Worm (Caenorhabditis elegans) whole organism, L2 larva: ENCODE results near the gene serp-1.2.

Source experiments
- C34F6.9 ChIP-seq: fragments of 150-350 bp; optimal IDR thresholded peaks from 2 replicates; lab custom pipeline; 2014; ENCODE audit warnings: missing biosample characterization, missing genetic modification characterization
- F13H6.1 ChIP-seq: sonication (generic microtip); optimal IDR thresholded peaks from 2 replicates; lab custom pipeline; 2016; ENCODE audit warnings: missing genetic modification characterization, missing compliant biosample characterization
- R02D3.7 ChIP-seq: fragments of 150-350 bp; optimal IDR thresholded peaks from 2 replicates; lab custom pipeline; 2014; ENCODE audit warnings: missing biosample characterization, missing genetic modification characterization
- ZK546.5 ChIP-seq: sonication (generic microtip); optimal IDR thresholded peaks from 2 replicates; lab custom pipeline; 2017; ENCODE audit warnings: missing biosample characterization, missing genetic modification characterization
- alr-1 ChIP-seq: fragments of 150-350 bp; optimal IDR thresholded peaks from 2 replicates; lab custom pipeline; 2014; ENCODE audit warnings: missing biosample characterization, missing genetic modification characterization
- aly-2 ChIP-seq: fragments of 150-350 bp; optimal IDR thresholded peaks from 2 replicates; lab custom pipeline; 2014; ENCODE audit warnings: missing biosample characterization, missing genetic modification characterization
- ama-1 ChIP-seq: fragments of 150-350 bp; optimal IDR thresholded peaks from 2 replicates; lab custom pipeline; 2018; ENCODE audit warnings: inconsistent platforms
- blmp-1 ChIP-seq: sonication (generic microtip); optimal IDR thresholded peaks from 2 replicates; lab custom pipeline; 2017; ENCODE audit warnings: missing genetic modification characterization, mild to moderate bottlenecking, missing compliant biosample characterization, antibody characterized with exemption, moderate library complexity; ENCODE audit not compliant: insufficient read depth
- ceh-82 ChIP-seq: fragments of 150-350 bp; optimal IDR thresholded peaks from 2 replicates; lab custom pipeline; 2014; ENCODE audit warnings: missing biosample characterization, missing genetic modification characterization
- elt-1 ChIP-seq: fragments of 150-350 bp; optimal IDR thresholded peaks from 2 replicates; lab custom pipeline; 2014; ENCODE audit warnings: missing biosample characterization, missing genetic modification characterization
- elt-3 ChIP-seq: sonication (generic microtip); optimal IDR thresholded peaks from 2 replicates; lab custom pipeline; 2017; ENCODE audit warnings: missing biosample characterization, missing genetic modification characterization
- gmeb-1 ChIP-seq: fragments of 150-350 bp; optimal IDR thresholded peaks from 2 replicates; lab custom pipeline; 2014; ENCODE audit warnings: missing biosample characterization, missing genetic modification characterization
- lin-13 ChIP-seq: fragments of 150-350 bp; optimal IDR thresholded peaks from 2 replicates; lab custom pipeline; 2014; ENCODE audit warnings: missing biosample characterization, missing genetic modification reagents, missing genetic modification characterization
- lsy-2 ChIP-seq, 2 experiments: fragments of 150-350 bp in 1 of 2; sonication (generic microtip) in 1 of 2; optimal IDR thresholded peaks; 2 replicates each; lab custom pipeline; 2014 to 2017; ENCODE audit warnings: missing biosample characterization in 2 of 2, missing genetic modification characterization in 2 of 2
- mbf-1 ChIP-seq: sonication (generic microtip); optimal IDR thresholded peaks from 2 replicates; lab custom pipeline; 2017; ENCODE audit warnings: missing biosample characterization, missing genetic modification characterization
- nhr-10 ChIP-seq: sonication (generic microtip); optimal IDR thresholded peaks from 2 replicates; lab custom pipeline; 2017; ENCODE audit warnings: missing biosample characterization, missing genetic modification characterization
- nhr-11 ChIP-seq: fragments of 150-350 bp; optimal IDR thresholded peaks from 2 replicates; lab custom pipeline; 2014; ENCODE audit warnings: missing biosample characterization, missing genetic modification characterization
- nhr-129 ChIP-seq: fragments of 150-350 bp; optimal IDR thresholded peaks from 2 replicates; lab custom pipeline; 2014; ENCODE audit warnings: missing biosample characterization, missing genetic modification characterization
- nhr-21 ChIP-seq: fragments of 150-350 bp; optimal IDR thresholded peaks from 2 replicates; lab custom pipeline; 2014; ENCODE audit warnings: missing biosample characterization, missing genetic modification characterization
- nhr-23 ChIP-seq: fragments of 150-350 bp; optimal IDR thresholded peaks from 2 replicates; lab custom pipeline; 2014; ENCODE audit warnings: missing biosample characterization, missing genetic modification reagents, missing genetic modification characterization
- nhr-25 ChIP-seq: fragments of 150-350 bp; sonication (generic microtip); optimal IDR thresholded peaks from 3 replicates; lab custom pipeline; 2014; ENCODE audit warnings: missing biosample characterization, missing genetic modification characterization
- peb-1 ChIP-seq: fragments of 150-350 bp; optimal IDR thresholded peaks from 2 replicates; lab custom pipeline; 2014; ENCODE audit warnings: missing biosample characterization, missing genetic modification characterization
- sem-4 ChIP-seq: fragments of 150-350 bp; optimal IDR thresholded peaks from 2 replicates; lab custom pipeline; 2014; ENCODE audit warnings: missing biosample characterization, missing genetic modification reagents, missing genetic modification characterization
- skn-1 ChIP-seq: sonication (generic microtip); optimal IDR thresholded peaks from 2 replicates; lab custom pipeline; 2017; ENCODE audit warnings: missing biosample characterization, missing genetic modification characterization
- sma-3 ChIP-seq: sonication (generic microtip); optimal IDR thresholded peaks from 2 replicates; lab custom pipeline; 2016; ENCODE audit warnings: missing genetic modification reagents, missing genetic modification characterization, missing compliant biosample characterization
- sma-9 ChIP-seq, 2 experiments: fragments of 150-350 bp in 1 of 2; sonication (generic microtip) in 1 of 2; optimal IDR thresholded peaks; 2 replicates each; lab custom pipeline; 2014 to 2016; ENCODE audit warnings: missing genetic modification characterization in 2 of 2, mild to moderate bottlenecking in 1 of 2, missing biosample characterization in 1 of 2, missing compliant biosample characterization in 1 of 2, missing genetic modification reagents in 1 of 2, moderate library complexity in 1 of 2
- snpc-4 ChIP-seq: fragments of 150-350 bp; optimal IDR thresholded peaks from 2 replicates; lab custom pipeline; 2014; ENCODE audit warnings: missing biosample characterization, missing genetic modification characterization
- unc-39 ChIP-seq: fragments of 150-350 bp; optimal IDR thresholded peaks from 2 replicates; lab custom pipeline; 2014; ENCODE audit warnings: missing biosample characterization, missing genetic modification characterization
- unc-55 ChIP-seq: fragments of 150-350 bp; sonication (generic microtip); optimal IDR thresholded peaks from 3 replicates; lab custom pipeline; 2014; ENCODE audit warnings: missing biosample characterization, missing genetic modification reagents, missing genetic modification characterization
- unc-62 ChIP-seq: fragments of 150-350 bp; optimal IDR thresholded peaks from 2 replicates; lab custom pipeline; 2014; ENCODE audit warnings: missing biosample characterization, missing genetic modification reagents, missing genetic modification characterization
- zag-1 ChIP-seq: fragments of 150-350 bp; optimal IDR thresholded peaks from 2 replicates; lab custom pipeline; 2014; ENCODE audit warnings: missing biosample characterization, missing genetic modification characterization
- ztf-1 ChIP-seq: fragments of 200-800 bp; sonication (Bioruptor generic); conservative IDR thresholded peaks from 2 replicates; pipeline ENCODE4 v1.3.6; 2022; ENCODE audit warnings: missing genetic modification characterization, missing compliant biosample characterization
- ztf-11 ChIP-seq: sonication (generic microtip); optimal IDR thresholded peaks from 2 replicates; lab custom pipeline; 2017; ENCODE audit warnings: missing biosample characterization, missing genetic modification characterization
- ztf-4 ChIP-seq: fragments of 150-350 bp; optimal IDR thresholded peaks from 2 replicates; lab custom pipeline; 2014; ENCODE audit warnings: missing biosample characterization, missing genetic modification characterization

serp-1.2 gene

DNA sequence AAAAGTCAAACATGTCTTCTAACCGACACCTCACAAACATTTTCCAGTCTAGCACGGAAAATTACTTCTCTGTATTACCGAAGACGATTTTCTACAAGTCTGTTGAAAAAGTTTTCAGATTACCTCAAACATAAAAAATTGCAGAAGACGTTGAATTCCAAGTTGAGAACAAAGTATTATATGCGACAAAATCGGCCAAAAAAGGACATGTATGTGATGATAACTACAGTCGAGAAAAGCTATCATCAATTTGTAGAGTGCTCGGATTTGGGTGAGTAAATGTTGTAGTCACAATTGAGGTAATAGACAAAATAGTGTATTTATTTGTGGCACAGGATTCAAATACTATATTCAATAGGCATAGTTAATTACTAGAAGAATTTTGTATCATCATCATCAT, 16.6 kb upstream of the serp-1.2 start:
- TF ChIP-seq skn-1 (tag; lab: Kevin White, UChicago) (no peak), ztf-11 (tag; lab: Kevin White, UChicago) (no peak), sma-9 (GFP tag; optimal IDR thresholded peaks at IDR 0.05; lab: Kevin White, UChicago) (no peak), sma-9 (tag; optimal IDR thresholded peaks at IDR 0.05; lab: Kevin White, UChicago) (no peak), unc-39 (tag; lab: Kevin White, UChicago) (no peak), unc-55 (GFP tag; lab: Kevin White, UChicago) (no peak), alr-1 (no peak), nhr-129 (tag; lab: Kevin White, UChicago) (no peak), ztf-1 (GFP tag; lab: Robert Waterston, UW) (no peak), ceh-82 (tag; lab: Kevin White, UChicago) (no peak), C34F6.9 (tag; lab: Kevin White, UChicago) (no peak), ZK546.5 (tag; lab: Kevin White, UChicago) (no peak), R02D3.7 (tag; lab: Kevin White, UChicago) (no peak), unc-62 (GFP tag; lab: Kevin White, UChicago) (no peak), gmeb-1 (tag; lab: Kevin White, UChicago) (no peak), nhr-11 (tag; lab: Kevin White, UChicago) (no peak), mbf-1 (tag; lab: Kevin White, UChicago) (no peak), sem-4 (tag; lab: Kevin White, UChicago) (no peak)

DNA sequence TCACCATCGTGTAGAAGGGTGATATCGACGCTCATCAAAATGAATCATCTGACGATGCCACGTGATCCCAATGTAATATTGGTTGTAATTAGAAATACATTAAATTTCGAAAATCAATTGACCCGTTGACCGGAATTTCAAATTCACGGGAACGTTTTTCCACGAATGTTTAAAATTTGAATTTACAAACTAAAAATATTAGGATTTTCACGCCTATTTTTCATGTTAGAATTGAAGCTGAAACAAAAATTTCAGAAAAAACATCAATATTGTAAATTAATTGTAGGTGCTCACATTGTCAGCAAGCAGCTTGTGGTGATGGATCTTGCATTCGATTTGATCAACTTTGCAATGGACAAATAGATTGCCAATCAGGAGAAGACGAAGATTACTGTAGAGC, 15.2 kb upstream of the serp-1.2 start, which contains the start of gene C07G1.6:
Gene C07G1.6 (minus strand): TSS at position 101 of the 400 bp plus-strand sequence.
- TF ChIP-seq snpc-4 (tag; lab: Kevin White, UChicago), result no peak
- no peak for TF ChIP-seq sma-3 (GFP tag; lab: Kevin White, UChicago)
- no peak for TF ChIP-seq F13H6.1 (tag; lab: Kevin White, UChicago)
- TF ChIP-seq nhr-25 (tag; lab: Kevin White, UChicago), result no peak

DNA sequence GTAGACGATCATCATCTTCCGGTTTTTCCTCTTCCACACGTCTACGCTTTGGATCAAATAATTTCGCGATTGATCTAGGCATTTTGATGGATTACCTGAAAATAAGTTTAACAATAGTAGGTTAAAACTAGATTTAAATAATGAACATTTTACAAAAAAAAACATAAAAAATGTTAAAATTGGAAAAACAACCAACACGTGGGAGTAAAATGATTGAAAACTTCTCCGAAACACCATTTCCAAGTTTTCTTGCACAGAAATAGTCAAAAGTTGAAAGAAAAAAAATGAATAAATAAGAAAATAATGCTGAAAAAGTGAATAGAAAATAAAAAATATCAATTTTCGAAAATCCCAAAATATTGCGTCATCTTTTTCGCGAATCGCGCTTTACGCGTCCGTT, 13.7 kb upstream of the serp-1.2 start, which contains the start of gene C07G1.7:
Gene C07G1.7 (minus strand): TSS at position 101 of the 400 bp plus-strand sequence.
- TF ChIP-seq alr-1, result no peak
- no peak for TF ChIP-seq blmp-1 (tag; lab: Kevin White, UChicago)
- no peak for TF ChIP-seq lsy-2 (tag; optimal IDR thresholded peaks at IDR 0.05; lab: Kevin White, UChicago)
- TF ChIP-seq mbf-1 (tag; lab: Kevin White, UChicago), result no peak
- no peak for TF ChIP-seq ceh-82 (tag; lab: Kevin White, UChicago)
- no peak for TF ChIP-seq aly-2 (tag; lab: Kevin White, UChicago)
- no peak for TF ChIP-seq nhr-23
- no peak for TF ChIP-seq F13H6.1 (tag; lab: Kevin White, UChicago)
- TF ChIP-seq snpc-4 (tag; lab: Kevin White, UChicago), result no peak
- no peak for TF ChIP-seq unc-55 (GFP tag; lab: Kevin White, UChicago)
- no peak for TF ChIP-seq R02D3.7 (tag; lab: Kevin White, UChicago)
- no peak for TF ChIP-seq skn-1 (tag; lab: Kevin White, UChicago)
- no peak for TF ChIP-seq ztf-11 (tag; lab: Kevin White, UChicago)
- TF ChIP-seq nhr-21 (tag; lab: Kevin White, UChicago), result no peak
- no peak for TF ChIP-seq C34F6.9 (tag; lab: Kevin White, UChicago)
- no peak for TF ChIP-seq lin-13 (GFP tag; lab: Kevin White, UChicago)
- TF ChIP-seq nhr-10, result no peak
- TF ChIP-seq elt-1, result no peak

DNA sequence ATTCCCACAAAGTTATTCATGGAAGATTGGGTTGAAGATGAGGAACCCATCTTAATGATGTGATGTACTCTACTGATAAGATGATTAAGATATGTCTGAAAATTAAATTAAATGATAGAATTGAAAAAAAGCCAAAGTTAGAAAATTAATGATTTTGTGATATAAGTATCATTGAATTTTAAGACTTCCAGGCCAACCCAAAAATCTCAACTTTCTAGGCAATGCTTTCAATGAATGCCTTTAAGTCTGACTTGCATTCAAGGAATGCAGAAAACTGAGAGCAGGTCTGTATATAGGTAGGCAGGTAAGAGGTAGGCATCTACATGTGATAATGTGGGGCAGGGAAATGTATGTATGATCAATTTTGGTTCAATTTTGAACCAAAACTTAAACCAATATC, 5.5 kb upstream of the serp-1.2 start, which contains the start of gene ocr-2:
Gene ocr-2 (minus strand): TSS at position 101 of the 400 bp plus-strand sequence.
- no peak for TF ChIP-seq elt-3 (tag; lab: Kevin White, UChicago)
- no peak for TF ChIP-seq nhr-10
- TF ChIP-seq alr-1, result no peak
- no peak for TF ChIP-seq sma-3 (GFP tag; lab: Kevin White, UChicago)
- TF ChIP-seq ztf-4 (tag; lab: Kevin White, UChicago), result no peak
- no peak for TF ChIP-seq unc-62 (GFP tag; lab: Kevin White, UChicago)
- no peak for TF ChIP-seq sem-4 (tag; lab: Kevin White, UChicago)
- no peak for TF ChIP-seq elt-1
- TF ChIP-seq F13H6.1 (tag; lab: Kevin White, UChicago), result no peak
- TF ChIP-seq snpc-4 (tag; lab: Kevin White, UChicago), result no peak
- TF ChIP-seq nhr-25 (tag; lab: Kevin White, UChicago), result no peak
- no peak for TF ChIP-seq nhr-129 (tag; lab: Kevin White, UChicago)
- TF ChIP-seq skn-1 (tag; lab: Kevin White, UChicago), result no peak
- TF ChIP-seq lin-13 (GFP tag; lab: Kevin White, UChicago), result no peak

DNA sequence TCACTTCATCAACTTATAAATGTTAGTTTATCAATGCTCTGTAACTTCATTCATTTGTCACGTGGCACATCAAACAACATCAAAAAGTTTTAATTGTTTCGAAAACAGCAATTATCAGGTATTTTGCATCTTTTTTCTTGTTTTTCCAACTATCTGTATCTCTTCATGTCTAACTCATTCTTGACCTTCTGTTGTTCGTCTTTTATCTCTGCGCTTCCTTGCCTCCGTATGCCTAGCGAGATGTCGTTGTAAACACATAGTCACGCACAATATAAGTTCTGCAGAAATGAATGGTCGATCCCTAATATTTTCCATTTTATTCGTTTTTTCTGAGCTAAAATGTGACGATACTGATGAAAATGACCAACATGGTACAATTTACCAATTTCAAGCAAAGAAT, 3.5 kb upstream of the serp-1.2 start, which contains the start of gene gpx-6:
Gene gpx-6 (plus strand): TSS at position 257 of the 400 bp plus-strand sequence.
- no peak for TF ChIP-seq snpc-4 (tag; lab: Kevin White, UChicago)
- no peak for TF ChIP-seq C34F6.9 (tag; lab: Kevin White, UChicago)
- no peak for TF ChIP-seq unc-39 (tag; lab: Kevin White, UChicago)
- no peak for TF ChIP-seq elt-1
- TF ChIP-seq ama-1 (lab: Kevin White, UChicago), result no peak
- no peak for TF ChIP-seq zag-1 (tag; lab: Kevin White, UChicago)
- no peak for TF ChIP-seq peb-1 (tag; lab: Kevin White, UChicago)
